Worm (Caenorhabditis elegans): ENCODE data around the gene Y43F8A.2.

DNA sequence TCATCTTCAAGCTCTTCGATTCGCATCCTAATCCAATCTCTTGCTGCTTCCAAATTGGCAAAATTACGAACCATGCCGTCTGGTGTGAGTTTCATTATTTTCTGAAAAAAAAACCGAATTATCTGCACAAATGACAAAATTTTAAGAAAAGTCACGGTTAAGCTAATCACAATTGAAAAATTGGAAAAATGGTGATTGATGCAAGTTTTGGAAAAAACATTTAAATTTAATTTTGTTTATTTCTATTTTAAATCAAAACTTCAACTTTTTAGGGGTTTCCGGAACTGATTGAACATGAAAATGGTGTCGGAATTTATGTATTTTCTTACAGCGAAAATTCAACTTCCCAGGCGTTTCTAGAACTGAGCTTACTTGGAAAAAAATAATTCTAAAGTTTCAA, 31.5 kb downstream of the Y43F8A.2 start, which contains the start of gene C25F9.12:
- TF ChIP-seq ceh-36 (tag; optimal IDR thresholded peaks at IDR 0.05) (no peak), ama-1 (optimal IDR thresholded peaks at IDR 0.05) (no peak), sea-1 (GFP tag; conservative IDR thresholded peaks at IDR 0.05) (no peak), hmg-4 (GFP tag; optimal IDR thresholded peaks at IDR 0.05) (no peak), pes-1 (GFP tag; IDR thresholded peaks at IDR 0.05) (no peak), tra-4 (tag; optimal IDR thresholded peaks at IDR 0.05) (no peak)
